Comparison of ENCODE assay signal across 5 worm cellular contexts in genomic region chrV:12466653-12467052, ce11.
TF ChIP-seq lines count a peak whose summit lies in the region.

No protein-coding gene starts in this region.

TF ChIP-seq in whole organism, L1 larva, 84 proteins besides CTCF, POLR2A, EP300 and RAD21:
- TF ChIP-seq ceh-8 (GFP tag; optimal IDR thresholded peaks at IDR 0.05; lab: Kevin White, UChicago) (no peak), lin-14 (GFP tag; optimal IDR thresholded peaks at IDR 0.05; lab: Kevin White, UChicago) (peak; percentile 20)

TF ChIP-seq in whole organism, L2 larva, 48 proteins besides CTCF, POLR2A, EP300 and RAD21:
- TF ChIP-seq mbf-1 (tag; optimal IDR thresholded peaks at IDR 0.05; lab: Kevin White, UChicago) (no peak), sma-9 (GFP tag; optimal IDR thresholded peaks at IDR 0.05; lab: Kevin White, UChicago) (peak; percentile 45), sma-9 (tag; optimal IDR thresholded peaks at IDR 0.05; lab: Kevin White, UChicago) (no peak), fos-1 (tag; optimal IDR thresholded peaks at IDR 0.05; lab: Kevin White, UChicago) (no peak), nhr-21 (tag; optimal IDR thresholded peaks at IDR 0.05; lab: Kevin White, UChicago) (no peak), F13H6.1 (tag; optimal IDR thresholded peaks at IDR 0.05; lab: Kevin White, UChicago) (peak; percentile 7), snpc-4 (tag; optimal IDR thresholded peaks at IDR 0.05; lab: Kevin White, UChicago) (no peak), crh-2 (tag; optimal IDR thresholded peaks at IDR 0.05; lab: Kevin White, UChicago) (no peak)

TF ChIP-seq in whole organism, L3 larva, 47 proteins besides CTCF, POLR2A, EP300 and RAD21:
- peak; percentile 82 for TF ChIP-seq pha-4 (tag; optimal IDR thresholded peaks at IDR 0.05; lab: Kevin White, UChicago)
- no peak for TF ChIP-seq eor-1 (tag; optimal IDR thresholded peaks at IDR 0.05; lab: Kevin White, UChicago)

TF ChIP-seq in whole organism, L4 larva, 104 proteins besides CTCF, POLR2A, EP300 and RAD21:
- TF ChIP-seq daf-19 (GFP tag; conservative IDR thresholded peaks at IDR 0.05; lab: Robert Waterston, UW) = no peak
- TF ChIP-seq ceh-62 (tag; optimal IDR thresholded peaks at IDR 0.05; lab: Kevin White, UChicago) = no peak
- peak; percentile 55 for TF ChIP-seq nhr-6 (tag; optimal IDR thresholded peaks at IDR 0.05; lab: Kevin White, UChicago)

TF ChIP-seq in whole organism, young adult, 124 proteins besides CTCF, POLR2A, EP300 and RAD21:
- TF ChIP-seq B0019.2 (GFP tag; conservative IDR thresholded peaks at IDR 0.05; lab: Robert Waterston, UW) (no peak), Y53G8AR.9 (GFP tag; conservative IDR thresholded peaks at IDR 0.05; lab: Robert Waterston, UW) (no peak), madf-6 (GFP tag; IDR thresholded peaks at IDR 0.05; lab: Robert Waterston, UW) (peak; percentile 22; the same call in 1 of the 2 replicates), pha-4 (tag; optimal IDR thresholded peaks at IDR 0.05; lab: Kevin White, UChicago) (no peak)
